Fruit fly (Drosophila melanogaster) whole organism, embryonic: ENCODE data around the gene CG11790.
A peak's percentile ranks its signal among the peaks of the same experiment; 100 is the strongest.

Experiments used
- Atf-2 ChIP-seq: fragments of 200-800 bp; sonication (Bioruptor generic); optimal IDR thresholded peaks from 2 replicates; lab custom pipeline; 2016; ENCODE audit warnings: missing biosample characterization, missing genetic modification characterization
- CG10543 ChIP-seq: fragments of 200-800 bp; sonication (Bioruptor generic); optimal IDR thresholded peaks from 3 replicates; lab custom pipeline; 2017; ENCODE audit warnings: missing biosample characterization, mild to moderate bottlenecking, missing genetic modification characterization, moderate library complexity
- CG11093 ChIP-seq: fragments of 200-800 bp; sonication (Bioruptor generic); IDR thresholded peaks from 3 replicates; pipeline ENCODE4 v1.3.6; 2022; ENCODE audit warnings: missing biosample characterization, missing genetic modification characterization
- CG12236 ChIP-seq: fragments of 200-800 bp; sonication (Bioruptor generic); optimal IDR thresholded peaks from 2 replicates; lab custom pipeline; 2016; ENCODE audit warnings: missing biosample characterization, missing genetic modification characterization
- CG12299 ChIP-seq: fragments of 200-800 bp; sonication (Bioruptor generic); optimal IDR thresholded peaks from 2 replicates; lab custom pipeline; 2018; ENCODE audit warnings: missing biosample characterization, mild to moderate bottlenecking, missing genetic modification characterization
- CG14667 ChIP-seq: fragments of 200-800 bp; sonication (Bioruptor generic); IDR thresholded peaks from 2 replicates; pipeline ENCODE4 v1.3.6; 2022; ENCODE audit warnings: missing biosample characterization, missing genetic modification characterization
- CG14965 ChIP-seq: fragments of 200-800 bp; sonication (Bioruptor generic); optimal IDR thresholded peaks from 2 replicates; lab custom pipeline; 2016; ENCODE audit warnings: missing biosample characterization, missing genetic modification characterization, borderline replicate concordance
- CG15696 ChIP-seq: fragments of 200-800 bp; sonication (Bioruptor generic); optimal IDR thresholded peaks from 2 replicates; lab custom pipeline; 2019; ENCODE audit warnings: missing biosample characterization, mild to moderate bottlenecking, missing genetic modification characterization, moderate library complexity
- CG17802 ChIP-seq: fragments of 200-800 bp; sonication (Bioruptor generic); optimal IDR thresholded peaks from 2 replicates; lab custom pipeline; 2018; ENCODE audit warnings: missing biosample characterization, mild to moderate bottlenecking, missing genetic modification characterization, moderate library complexity
- CG2678 ChIP-seq: fragments of 200-800 bp; sonication (Bioruptor generic); optimal IDR thresholded peaks from 3 replicates; lab custom pipeline; 2019; ENCODE audit warnings: missing biosample characterization, mild to moderate bottlenecking, missing genetic modification characterization, moderate library complexity
- CG31441 ChIP-seq: fragments of 200-800 bp; sonication (Bioruptor generic); IDR thresholded peaks from 2 replicates; pipeline ENCODE4 v1.3.6; 2022; ENCODE audit warnings: missing biosample characterization, missing genetic modification characterization
- CG32532 ChIP-seq: fragments of 200-800 bp; sonication (Bioruptor generic); IDR thresholded peaks from 2 replicates; pipeline ENCODE4 v1.3.6; 2022; ENCODE audit warnings: missing biosample characterization, missing genetic modification characterization
- CG4360 ChIP-seq: fragments of 200-800 bp; sonication (Bioruptor generic); IDR thresholded peaks from 2 replicates; pipeline ENCODE4 v1.3.6; 2022; ENCODE audit warnings: missing biosample characterization, missing genetic modification characterization
- CG4617 ChIP-seq: fragments of 200-800 bp; sonication (Bioruptor generic); optimal IDR thresholded peaks from 3 replicates; lab custom pipeline; 2016; ENCODE audit warnings: missing biosample characterization, missing genetic modification characterization, borderline replicate concordance
- CG7372 ChIP-seq: fragments of 200-800 bp; sonication (Bioruptor generic); IDR thresholded peaks from 2 replicates; pipeline ENCODE4 v1.3.6; 2022; ENCODE audit warnings: missing biosample characterization, missing genetic modification characterization
- CG7745 ChIP-seq: fragments of 200-800 bp; sonication (Bioruptor generic); optimal IDR thresholded peaks from 2 replicates; lab custom pipeline; 2018; ENCODE audit warnings: missing biosample characterization, mild to moderate bottlenecking, missing genetic modification characterization, moderate library complexity
- CG7786 ChIP-seq: fragments of 200-800 bp; sonication (Bioruptor generic); optimal IDR thresholded peaks from 2 replicates; lab custom pipeline; 2016; ENCODE audit warnings: missing biosample characterization, missing genetic modification characterization
- CG8089 ChIP-seq: fragments of 200-800 bp; sonication (Bioruptor generic); optimal IDR thresholded peaks from 3 replicates; lab custom pipeline; 2016; ENCODE audit warnings: missing biosample characterization, missing genetic modification characterization
- CG8924 ChIP-seq: fragments of 200-800 bp; optimal IDR thresholded peaks from 3 replicates; lab custom pipeline; 2019; ENCODE audit warnings: missing biosample characterization, mild to moderate bottlenecking, missing genetic modification characterization, moderate library complexity
- Dll ChIP-seq: fragments of 200-800 bp; sonication (Bioruptor generic); IDR thresholded peaks from 4 replicates; pipeline ENCODE4 v1.3.6; 2022; ENCODE audit warnings: missing biosample characterization, missing genetic modification characterization; ENCODE audit not compliant: partially characterized antibody
- HLH54F ChIP-seq: fragments of 200-800 bp; sonication (Bioruptor generic); optimal IDR thresholded peaks from 3 replicates; lab custom pipeline; 2016; ENCODE audit warnings: missing biosample characterization, missing genetic modification characterization
- Hr78 ChIP-seq, 2 experiments: fragments of 200-800 bp in 1 of 2; fragments of >200 bp in 1 of 2; sonication (Bioruptor generic) in 1 of 2; optimal IDR thresholded peaks; 2 replicates each; lab custom pipeline; 2017 to 2019; ENCODE audit warnings: missing biosample characterization in 2 of 2, missing genetic modification characterization in 2 of 2, mild to moderate bottlenecking in 1 of 2, moderate library complexity in 1 of 2
- Myb ChIP-seq: fragments of 200-800 bp; sonication (Bioruptor generic); optimal IDR thresholded peaks from 2 replicates; lab custom pipeline; 2016; ENCODE audit warnings: missing biosample characterization, missing genetic modification characterization
- NC2α ChIP-seq: fragments of 200-800 bp; sonication (Bioruptor generic); optimal IDR thresholded peaks from 2 replicates; lab custom pipeline; 2016; ENCODE audit warnings: missing biosample characterization, missing genetic modification characterization
- PHDP ChIP-seq: fragments of 200-800 bp; sonication (Bioruptor generic); optimal IDR thresholded peaks from 3 replicates; lab custom pipeline; 2018; ENCODE audit warnings: missing biosample characterization, mild to moderate bottlenecking, missing genetic modification characterization, moderate library complexity
- Taf1 ChIP-seq: fragments of 200-800 bp; sonication (Bioruptor generic); IDR thresholded peaks from 2 replicates; pipeline ENCODE4 v1.3.6; 2022; ENCODE audit warnings: missing biosample characterization, missing genetic modification characterization
- cas ChIP-seq: fragments of 200-800 bp; sonication (Bioruptor generic); IDR thresholded peaks from 2 replicates; pipeline ENCODE4 v1.3.6; 2022; ENCODE audit warnings: missing biosample characterization, missing genetic modification characterization
- chif ChIP-seq, 2 experiments: fragments of 200-800 bp; sonication (Bioruptor generic); optimal IDR thresholded peaks; 3 replicates each; lab custom pipeline; 2016; ENCODE audit warnings: missing biosample characterization in 2 of 2, missing genetic modification characterization in 2 of 2
- dan ChIP-seq: fragments of 200-800 bp; sonication (Bioruptor generic); IDR thresholded peaks from 2 replicates; pipeline ENCODE4 v1.3.6; 2022; ENCODE audit warnings: missing biosample characterization, missing genetic modification characterization
- dmrt11E ChIP-seq: fragments of 200-800 bp; sonication (Bioruptor generic); optimal IDR thresholded peaks from 3 replicates; lab custom pipeline; 2018; ENCODE audit warnings: missing biosample characterization, mild to moderate bottlenecking, missing genetic modification characterization, moderate library complexity
- ems ChIP-seq: fragments of 200-800 bp; sonication (Bioruptor generic); optimal IDR thresholded peaks from 3 replicates; lab custom pipeline; 2016; ENCODE audit warnings: missing biosample characterization, missing genetic modification characterization
- eve ChIP-seq, 2 experiments: fragments of >200 bp; optimal IDR thresholded peaks; 2 replicates each; lab custom pipeline; 2017; ENCODE audit warnings: missing biosample characterization in 2 of 2, missing genetic modification characterization in 2 of 2
- fd96Cb ChIP-seq: fragments of 200-800 bp; sonication (Bioruptor generic); optimal IDR thresholded peaks from 2 replicates; lab custom pipeline; 2018; ENCODE audit warnings: missing biosample characterization, mild to moderate bottlenecking, missing genetic modification characterization, moderate library complexity
- fru ChIP-seq: fragments of >200 bp; optimal IDR thresholded peaks from 2 replicates; lab custom pipeline; 2017
- gce ChIP-seq: fragments of 200-800 bp; sonication (Bioruptor generic); IDR thresholded peaks from 3 replicates; pipeline ENCODE4 v1.3.6; 2022; ENCODE audit warnings: missing biosample characterization, missing genetic modification characterization
- grau ChIP-seq: fragments of 200-800 bp; optimal IDR thresholded peaks from 3 replicates; lab custom pipeline; 2019; ENCODE audit warnings: missing biosample characterization, mild to moderate bottlenecking, missing genetic modification characterization, moderate library complexity
- her ChIP-seq: fragments of 200-800 bp; sonication (Bioruptor generic); optimal IDR thresholded peaks from 2 replicates; lab custom pipeline; 2016; ENCODE audit warnings: missing biosample characterization, missing genetic modification characterization
- ken ChIP-seq: fragments of 200-800 bp; sonication (Bioruptor generic); IDR thresholded peaks from 3 replicates; pipeline ENCODE4 v1.3.6; 2022; ENCODE audit warnings: missing biosample characterization, missing genetic modification characterization
- lola ChIP-seq, 3 experiments: fragments of >200 bp in 2 of 3; fragments of 200-800 bp in 1 of 3; sonication (Bioruptor generic) in 1 of 3; optimal IDR thresholded peaks; 2 replicates each; lab custom pipeline; 2017 to 2019; ENCODE audit warnings: missing biosample characterization in 3 of 3, missing genetic modification characterization in 3 of 3, mild to moderate bottlenecking in 1 of 3, moderate library complexity in 1 of 3
- mam ChIP-seq: fragments of 200-800 bp; sonication (Bioruptor generic); optimal IDR thresholded peaks from 3 replicates; lab custom pipeline; 2016; ENCODE audit warnings: missing biosample characterization, missing genetic modification characterization
- mirr ChIP-seq: fragments of 200-800 bp; sonication (Bioruptor generic); optimal IDR thresholded peaks from 3 replicates; lab custom pipeline; 2018; ENCODE audit warnings: missing biosample characterization, mild to moderate bottlenecking, missing genetic modification characterization
- mld ChIP-seq: fragments of 200-800 bp; sonication (Bioruptor generic); IDR thresholded peaks from 3 replicates; pipeline ENCODE4 v1.3.6; 2022; ENCODE audit warnings: missing biosample characterization, missing genetic modification characterization; ENCODE audit not compliant: partially characterized antibody
- org-1 ChIP-seq: fragments of 200-800 bp; sonication (Bioruptor generic); optimal IDR thresholded peaks from 2 replicates; lab custom pipeline; 2017; ENCODE audit warnings: missing biosample characterization, missing genetic modification characterization
- pita ChIP-seq: fragments of 200-800 bp; sonication (Bioruptor generic); optimal IDR thresholded peaks from 2 replicates; lab custom pipeline; 2017; ENCODE audit warnings: missing biosample characterization, mild to moderate bottlenecking, missing genetic modification characterization
- rib ChIP-seq: fragments of 200-800 bp; sonication (Bioruptor generic); IDR thresholded peaks from 2 replicates; pipeline ENCODE4 v1.3.6; 2022; ENCODE audit warnings: missing biosample characterization, missing genetic modification characterization
- ro ChIP-seq: fragments of 200-800 bp; sonication (Bioruptor generic); IDR thresholded peaks from 2 replicates; pipeline ENCODE4 v1.3.6; 2022; ENCODE audit warnings: missing biosample characterization, missing genetic modification characterization
- run ChIP-seq: fragments of 200-800 bp; sonication (Bioruptor generic); optimal IDR thresholded peaks from 3 replicates; lab custom pipeline; 2018; ENCODE audit warnings: missing biosample characterization, mild to moderate bottlenecking, missing genetic modification characterization
- seq ChIP-seq: fragments of 200-800 bp; sonication (Bioruptor generic); IDR thresholded peaks from 2 replicates; pipeline ENCODE4 v1.3.6; 2022; ENCODE audit warnings: missing biosample characterization, missing genetic modification characterization
- sisA ChIP-seq: fragments of 200-800 bp; sonication (Bioruptor generic); IDR thresholded peaks from 2 replicates; pipeline ENCODE4 v1.3.6; 2022; ENCODE audit warnings: missing biosample characterization, missing genetic modification characterization
- tx ChIP-seq: fragments of 200-800 bp; sonication (Bioruptor generic); optimal IDR thresholded peaks from 2 replicates; lab custom pipeline; 2016; ENCODE audit warnings: missing biosample characterization, missing genetic modification characterization
- usp ChIP-seq: fragments of >200 bp; optimal IDR thresholded peaks from 2 replicates; lab custom pipeline; 2017; ENCODE audit warnings: missing biosample characterization, missing genetic modification characterization
- zen ChIP-seq: fragments of 200-800 bp; sonication (Bioruptor generic); optimal IDR thresholded peaks from 3 replicates; lab custom pipeline; 2018; ENCODE audit warnings: missing biosample characterization, mild to moderate bottlenecking, missing genetic modification characterization, moderate library complexity

CG11790 gene

dm6 chr3R:25039028-25039476 is 8.5 kb upstream of the CG11790 start, which contains the start of the genes Ythdf and bai (continued):
- TF ChIP-seq org-1 (GFP tag; lab: Kevin White, UChicago) (no peak), pita (GFP tag; lab: Kevin White, UChicago) (no peak), CG17802 (tag; lab: Kevin White, UChicago) (no peak), cas (GFP tag; lab: Robert Waterston, UW) (no peak), CG14667 (GFP tag; lab: Robert Waterston, UW) (no peak), dmrt11E (tag; lab: Kevin White, UChicago) (peak; percentile 34), zen (tag; lab: Kevin White, UChicago) (peak; percentile 48), Atf-2 (no peak), dan (GFP tag; lab: Robert Waterston, UW) (no peak), ems (GFP tag; lab: Kevin White, UChicago) (peak; percentile 15), grau (tag; lab: Kevin White, UChicago) (no peak), CG14965 (GFP tag; lab: Kevin White, UChicago) (no peak), gce (GFP tag; lab: Robert Waterston, UW) (no peak), CG4617 (peak; percentile 78), CG7745 (tag; lab: Kevin White, UChicago) (no peak), CG10543 (GFP tag; lab: Kevin White, UChicago) (no peak), PHDP (tag; lab: Kevin White, UChicago) (no peak), fru (lab: Kevin White, UChicago) (no peak), run (tag; lab: Kevin White, UChicago) (no peak), eve (GFP tag; optimal IDR thresholded peaks at IDR 0.05; lab: Kevin White, UChicago) (no peak), Taf1 (GFP tag; lab: Robert Waterston, UW) (no peak), NC2α (GFP tag; lab: Kevin White, UChicago) (no peak), sisA (GFP tag; lab: Robert Waterston, UW) (no peak), fd96Cb (no peak), CG8924 (tag; lab: Kevin White, UChicago) (no peak), CG31441 (GFP tag; lab: Robert Waterston, UW) (no peak), mld (GFP tag; lab: Robert Waterston, UW) (0 out of 3 replicates have a peak, but pooled peaks have one; percentile 56), seq (GFP tag; lab: Robert Waterston, UW) (no peak), CG32532 (GFP tag; lab: Robert Waterston, UW) (peak; percentile 48; the same call in 1 of the 2 replicates), CG12236 (GFP tag; lab: Kevin White, UChicago) (no peak), lola (GFP tag; optimal IDR thresholded peaks at IDR 0.05; lab: Kevin White, UChicago) (peak in 1 of 3 experiments; percentile 27), mam (peak; percentile 63), Myb (GFP tag; lab: Kevin White, UChicago) (peak; percentile 89), CG2678 (tag; lab: Kevin White, UChicago) (no peak), mirr (no peak), tx (GFP tag; lab: Kevin White, UChicago) (peak; percentile 6), CG7372 (no peak), CG8089 (no peak), CG7786 (GFP tag; lab: Kevin White, UChicago) (peak; percentile 55), chif (GFP tag; optimal IDR thresholded peaks at IDR 0.05; lab: Kevin White, UChicago) (peak in 1 of 2 experiments; percentile 18), rib (GFP tag; lab: Robert Waterston, UW) (no peak), CG11093 (GFP tag; lab: Robert Waterston, UW) (no peak), CG12299 (tag; lab: Kevin White, UChicago) (no peak), Hr78 (GFP tag; optimal IDR thresholded peaks at IDR 0.05; lab: Kevin White, UChicago) (no peak), her (GFP tag; lab: Kevin White, UChicago) (no peak), CG4360 (GFP tag; lab: Robert Waterston, UW) (no peak), Dll (GFP tag; lab: Robert Waterston, UW) (peak; percentile 91), CG15696 (no peak), usp (GFP tag; lab: Kevin White, UChicago) (no peak), HLH54F (GFP tag; lab: Kevin White, UChicago) (peak; percentile 53), ro (no peak), ken (GFP tag; lab: Robert Waterston, UW) (peak; percentile 52; the same call in 2 of the 3 replicates)
